Worm (Caenorhabditis elegans): ENCODE results near the gene B0507.8.

ce11 chrV:8753395-8753794, 9.4 kb downstream of the B0507.8 start, which contains the start of gene B0507.5:
- TF ChIP-seq fax-1 (tag; optimal IDR thresholded peaks at IDR 0.05) (no peak), pag-3 (tag; optimal IDR thresholded peaks at IDR 0.05; ENCODE audit: borderline replicate concordance) (no peak), ama-1 (optimal IDR thresholded peaks at IDR 0.05) (no peak), nhr-232 (tag; optimal IDR thresholded peaks at IDR 0.05) (no peak), ets-4 (tag; optimal IDR thresholded peaks at IDR 0.05) (no peak), elt-2 (tag; optimal IDR thresholded peaks at IDR 0.05) (no peak), hlh-15 (tag; optimal IDR thresholded peaks at IDR 0.05) (no peak)
